Fruit fly (Drosophila melanogaster): ENCODE measurements around the gene Sgt1.

Gene Sgt1

dm6 chr3R:8334982-8335381 is 29.9 kb upstream of the Sgt1 start:
- no peak for TF ChIP-seq insv (optimal IDR thresholded peaks at IDR 0.05)
- TF ChIP-seq ttk (optimal IDR thresholded peaks at IDR 0.05): no peak
- TF ChIP-seq Myc (optimal IDR thresholded peaks at IDR 0.05): no peak
- no peak for TF ChIP-seq psq (optimal IDR thresholded peaks at IDR 0.05)
- no peak for TF ChIP-seq h (optimal IDR thresholded peaks at IDR 0.05)
- no peak for TF ChIP-seq Sin3A (optimal IDR thresholded peaks at IDR 0.05)

- TF ChIP-seq Sin3A (optimal IDR thresholded peaks at IDR 0.05): no peak
- TF ChIP-seq psq (optimal IDR thresholded peaks at IDR 0.05): no peak
- no peak for TF ChIP-seq h (optimal IDR thresholded peaks at IDR 0.05)
- no peak for TF ChIP-seq Myc (optimal IDR thresholded peaks at IDR 0.05)
- no peak for TF ChIP-seq insv (optimal IDR thresholded peaks at IDR 0.05)
- no peak for TF ChIP-seq ttk (optimal IDR thresholded peaks at IDR 0.05)
These were observed 29.4 kb upstream of the Sgt1 start for dm6 chr3R:8334471-8334783.

DNA sequence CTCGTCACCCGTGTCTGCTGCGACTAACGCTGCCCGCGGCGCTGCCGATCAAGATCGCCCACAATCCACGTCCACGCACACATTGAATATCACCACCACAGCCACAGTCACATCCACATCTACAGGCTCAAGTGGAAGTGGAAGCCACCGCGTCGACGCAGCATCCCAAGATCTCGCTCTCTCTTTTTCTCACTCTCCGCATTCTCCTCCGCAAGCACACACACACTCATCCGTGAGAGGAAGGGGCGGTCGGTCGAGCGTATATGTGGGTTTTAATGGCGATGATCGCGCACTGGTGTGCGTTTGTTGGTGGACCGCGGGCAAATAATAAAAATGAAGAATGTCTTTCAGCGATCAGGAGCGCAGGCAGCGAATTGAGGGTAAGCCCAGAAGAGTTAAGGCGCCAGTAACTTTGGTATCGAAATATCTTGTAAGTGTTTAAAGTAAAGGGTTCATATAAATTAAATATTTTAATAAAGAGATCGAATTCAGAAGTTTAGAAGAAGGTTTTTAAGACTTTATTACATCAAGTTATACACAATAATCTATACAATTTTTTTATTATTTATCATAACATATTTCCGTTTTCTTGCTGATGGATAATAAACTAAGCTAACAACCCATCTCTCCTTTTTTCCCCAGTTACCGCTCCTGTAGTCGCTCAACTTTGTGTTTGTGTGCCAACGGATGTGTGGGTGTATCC is 28.8 kb upstream of the Sgt1 start, which contains the start of gene Poxm:
Gene Poxm, minus strand, starts transcription at position 25 of the 703 bp plus-strand sequence.
- TF ChIP-seq ttk (optimal IDR thresholded peaks at IDR 0.05) (no peak), psq (optimal IDR thresholded peaks at IDR 0.05) (no peak), h (optimal IDR thresholded peaks at IDR 0.05) (no peak), Sin3A (optimal IDR thresholded peaks at IDR 0.05) (no peak), Myc (optimal IDR thresholded peaks at IDR 0.05) (no peak), insv (optimal IDR thresholded peaks at IDR 0.05) (no peak)

- TF ChIP-seq ttk (optimal IDR thresholded peaks at IDR 0.05): no peak
- TF ChIP-seq Sin3A (optimal IDR thresholded peaks at IDR 0.05): no peak
- no peak for TF ChIP-seq Myc (optimal IDR thresholded peaks at IDR 0.05)
- TF ChIP-seq h (optimal IDR thresholded peaks at IDR 0.05): no peak
- TF ChIP-seq insv (optimal IDR thresholded peaks at IDR 0.05): no peak
- no peak for TF ChIP-seq psq (optimal IDR thresholded peaks at IDR 0.05)
These were observed 24.6 kb upstream of the Sgt1 start for dm6 chr3R:8329628-8330027.

DNA sequence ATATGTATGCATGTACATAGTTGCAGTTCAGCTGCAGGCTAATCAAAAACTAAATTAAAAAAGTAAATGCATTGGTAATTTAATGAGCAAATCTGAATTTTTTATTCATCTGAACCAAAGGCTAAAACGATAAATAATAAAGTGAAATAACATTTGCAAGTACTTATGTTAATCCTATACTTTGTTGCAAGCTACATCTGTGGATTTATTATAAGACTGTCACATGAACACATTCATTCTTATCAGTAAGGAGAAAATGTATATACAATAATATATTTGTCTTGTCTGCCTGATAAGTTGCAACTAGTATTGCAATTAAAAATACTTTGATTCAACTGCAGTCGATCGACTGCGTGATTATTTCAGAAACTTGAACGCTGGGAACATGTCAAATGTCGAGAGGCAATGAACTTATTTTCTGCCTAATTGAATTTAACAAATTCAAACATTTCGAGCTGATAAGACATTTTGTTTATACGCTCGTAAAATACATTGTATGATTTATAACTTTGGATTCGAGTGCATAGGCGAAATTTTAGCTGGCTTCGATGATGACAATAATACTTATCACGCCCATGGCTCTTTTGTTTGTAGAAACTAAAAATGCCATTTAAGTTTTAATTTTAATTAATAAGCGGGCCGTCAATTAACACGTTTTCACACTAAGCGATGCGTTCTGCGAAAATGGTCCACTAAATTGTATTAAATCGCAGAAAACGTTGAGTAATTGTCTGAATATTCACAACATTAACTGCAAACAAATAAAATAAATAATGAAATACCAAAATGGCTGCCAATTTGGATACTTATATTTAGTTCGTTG is 23.1 kb upstream of the Sgt1 start:
- TF ChIP-seq psq (optimal IDR thresholded peaks at IDR 0.05): no peak

DNA sequence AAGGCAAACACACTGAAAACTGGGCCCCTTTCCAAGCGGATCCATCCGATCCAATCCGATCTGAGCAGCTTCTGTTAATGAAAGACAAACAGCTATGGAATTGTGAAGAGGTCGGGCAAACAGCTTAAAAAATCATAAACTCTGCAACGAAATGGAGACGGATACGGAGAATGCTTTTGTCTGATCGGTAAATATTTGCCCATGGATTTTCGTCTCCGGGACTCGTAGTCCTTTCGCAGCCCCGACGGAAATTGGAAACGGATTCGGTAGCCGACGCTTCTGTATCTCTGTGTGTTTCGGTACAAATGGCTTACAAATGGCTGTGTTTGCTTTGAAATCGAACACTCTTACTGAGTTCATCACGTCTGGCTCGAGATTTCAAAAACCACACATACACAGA is 21.8 kb upstream of the Sgt1 start:
- TF ChIP-seq ttk (optimal IDR thresholded peaks at IDR 0.05) (no peak), h (optimal IDR thresholded peaks at IDR 0.05) (no peak), Myc (optimal IDR thresholded peaks at IDR 0.05) (no peak), Sin3A (optimal IDR thresholded peaks at IDR 0.05) (no peak), psq (optimal IDR thresholded peaks at IDR 0.05) (no peak), insv (optimal IDR thresholded peaks at IDR 0.05) (no peak)

dm6 chr3R:8324016-8324415 is 18.9 kb upstream of the Sgt1 start, which contains the start of gene CG7443:
TSS of gene CG7443 (plus strand) at chr3R:8324316.
- TF ChIP-seq ttk (optimal IDR thresholded peaks at IDR 0.05) (no peak), Myc (optimal IDR thresholded peaks at IDR 0.05) (no peak), psq (optimal IDR thresholded peaks at IDR 0.05) (no peak), h (optimal IDR thresholded peaks at IDR 0.05) (no peak), insv (optimal IDR thresholded peaks at IDR 0.05) (no peak), Sin3A (optimal IDR thresholded peaks at IDR 0.05) (no peak)

dm6 chr3R:8321447-8321846 is 16.4 kb upstream of the Sgt1 start, which contains the start of gene Or85a:
TSS of gene Or85a (plus strand) at chr3R:8321747.
- TF ChIP-seq Myc (optimal IDR thresholded peaks at IDR 0.05): no peak
- no peak for TF ChIP-seq psq (optimal IDR thresholded peaks at IDR 0.05)
- TF ChIP-seq insv (optimal IDR thresholded peaks at IDR 0.05): no peak
- TF ChIP-seq Sin3A (optimal IDR thresholded peaks at IDR 0.05): no peak
- no peak for TF ChIP-seq ttk (optimal IDR thresholded peaks at IDR 0.05)
- no peak for TF ChIP-seq h (optimal IDR thresholded peaks at IDR 0.05)

- TF ChIP-seq ttk (optimal IDR thresholded peaks at IDR 0.05): no peak
- TF ChIP-seq psq (optimal IDR thresholded peaks at IDR 0.05): no peak
- TF ChIP-seq Myc (optimal IDR thresholded peaks at IDR 0.05): no peak
- no peak for TF ChIP-seq insv (optimal IDR thresholded peaks at IDR 0.05)
- no peak for TF ChIP-seq h (optimal IDR thresholded peaks at IDR 0.05)
- no peak for TF ChIP-seq Sin3A (optimal IDR thresholded peaks at IDR 0.05)
These were observed 12.7 kb upstream of the Sgt1 start for dm6 chr3R:8317709-8318335.

DNA sequence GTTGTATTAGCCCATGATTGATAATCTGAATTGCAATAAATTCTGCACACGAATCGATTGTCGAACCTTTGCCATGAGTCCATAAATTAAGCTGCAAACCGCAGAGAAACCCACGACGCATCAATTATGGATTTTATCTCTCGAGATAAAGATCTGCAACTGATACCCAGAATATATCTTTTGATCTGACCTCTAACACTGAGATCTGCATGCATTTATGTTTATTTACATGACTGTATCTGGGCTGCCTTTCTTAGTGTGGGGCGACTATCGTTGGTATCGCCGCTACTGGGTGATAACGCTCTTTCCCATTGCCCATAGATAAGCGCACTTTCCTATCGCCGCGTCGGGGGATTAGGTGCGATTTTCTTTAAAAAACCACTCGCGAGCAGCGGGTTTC is 12.1 kb upstream of the Sgt1 start, which contains the start of gene Ctr1B:
Gene Ctr1B, plus strand, starts transcription at position 398 of the 400 bp plus-strand sequence.
- TF ChIP-seq psq (optimal IDR thresholded peaks at IDR 0.05) (no peak), Myc (optimal IDR thresholded peaks at IDR 0.05) (no peak), ttk (optimal IDR thresholded peaks at IDR 0.05) (no peak), insv (optimal IDR thresholded peaks at IDR 0.05) (no peak), Sin3A (optimal IDR thresholded peaks at IDR 0.05) (no peak), h (optimal IDR thresholded peaks at IDR 0.05) (no peak)

dm6 chr3R:8316344-8317105 is 11.5 kb upstream of the Sgt1 start, which contains the start of gene Coq2:
TSS of gene Coq2 (minus strand) at chr3R:8316543.
- TF ChIP-seq psq (optimal IDR thresholded peaks at IDR 0.05) (no peak), h (optimal IDR thresholded peaks at IDR 0.05) (no peak), Myc (optimal IDR thresholded peaks at IDR 0.05) (no peak), Sin3A (optimal IDR thresholded peaks at IDR 0.05) (no peak), insv (optimal IDR thresholded peaks at IDR 0.05) (no peak), ttk (optimal IDR thresholded peaks at IDR 0.05) (no peak)

Measured in Kc167 (cell line).